Worm (Caenorhabditis elegans) whole organism, early embryonic: ENCODE data around the gene ttr-24.

Experiments used
- B0310.2 ChIP-seq: sonication (generic microtip); optimal IDR thresholded peaks from 2 replicates; lab custom pipeline; 2016; ENCODE audit warnings: mild to moderate bottlenecking, missing genetic modification characterization, missing compliant biosample characterization
- F13C5.2 ChIP-seq: sonication (generic microtip); optimal IDR thresholded peaks from 2 replicates; lab custom pipeline; 2017; ENCODE audit warnings: mild to moderate bottlenecking, missing genetic modification characterization, inconsistent platforms, missing compliant biosample characterization
- aly-1 ChIP-seq: sonication (generic microtip); optimal IDR thresholded peaks from 2 replicates; lab custom pipeline; 2016; ENCODE audit warnings: missing genetic modification characterization, missing compliant biosample characterization
- ama-1 ChIP-seq: fragments of 150-350 bp; optimal IDR thresholded peaks from 2 replicates; lab custom pipeline; 2014
- ceh-13 ChIP-seq: fragments of 200-800 bp; sonication (Bioruptor generic); optimal IDR thresholded peaks from 2 replicates; lab custom pipeline; 2018; ENCODE audit warnings: mild to moderate bottlenecking, missing genetic modification characterization, missing compliant biosample characterization
- ceh-36 ChIP-seq: sonication (generic microtip); optimal IDR thresholded peaks from 2 replicates; lab custom pipeline; 2016; ENCODE audit warnings: missing genetic modification characterization, inconsistent platforms, missing compliant biosample characterization
- ets-7 ChIP-seq: sonication (generic microtip); optimal IDR thresholded peaks from 2 replicates; lab custom pipeline; 2016; ENCODE audit warnings: missing genotype, missing genetic modification characterization, missing compliant biosample characterization
- flt-1 ChIP-seq: fragments of 200-800 bp; sonication (Bioruptor generic); IDR thresholded peaks from 2 replicates; pipeline ENCODE4 v1.3.6; 2022; ENCODE audit warnings: missing genetic modification characterization, missing compliant biosample characterization
- hmbx-1 ChIP-seq: sonication (generic microtip); optimal IDR thresholded peaks from 2 replicates; lab custom pipeline; 2016; ENCODE audit warnings: mild to moderate bottlenecking, missing genetic modification characterization, missing compliant biosample characterization
- hmg-4 ChIP-seq: fragments of 200-800 bp; sonication (Bioruptor generic); optimal IDR thresholded peaks from 2 replicates; lab custom pipeline; 2018; ENCODE audit warnings: mild to moderate bottlenecking, missing genetic modification characterization, missing compliant biosample characterization
- hnd-1 ChIP-seq: sonication (generic microtip); optimal IDR thresholded peaks from 2 replicates; lab custom pipeline; 2016; ENCODE audit warnings: missing genetic modification characterization, missing compliant biosample characterization
- pes-1 ChIP-seq: fragments of 200-800 bp; sonication (Bioruptor generic); IDR thresholded peaks from 2 replicates; pipeline ENCODE4 v1.3.6; 2022; ENCODE audit warnings: missing genetic modification reagents, missing genetic modification characterization, missing compliant biosample characterization
- scrt-1 ChIP-seq: fragments of 200-800 bp; sonication (Bioruptor generic); IDR thresholded peaks from 2 replicates; pipeline ENCODE4 v1.3.6; 2022; ENCODE audit warnings: missing genetic modification characterization, missing compliant biosample characterization
- sea-1 ChIP-seq: fragments of 200-800 bp; sonication (Bioruptor generic); conservative IDR thresholded peaks from 2 replicates; pipeline ENCODE4 v1.3.6; 2022; ENCODE audit warnings: missing genetic modification characterization, missing compliant biosample characterization
- tbx-11 ChIP-seq: fragments of 200-800 bp; sonication (Bioruptor generic); IDR thresholded peaks from 2 replicates; pipeline ENCODE4 v1.3.6; 2022; ENCODE audit warnings: missing genetic modification characterization, missing compliant biosample characterization
- tbx-37 ChIP-seq: fragments of 200-800 bp; sonication (Bioruptor generic); conservative IDR thresholded peaks from 2 replicates; pipeline ENCODE4 v1.3.6; 2022; ENCODE audit warnings: missing genetic modification reagents, missing genetic modification characterization, missing compliant biosample characterization
- tra-4 ChIP-seq: sonication (generic microtip); optimal IDR thresholded peaks from 2 replicates; lab custom pipeline; 2017; ENCODE audit warnings: missing genetic modification characterization, missing compliant biosample characterization

Gene ttr-24

ce11 chrV:18581393-18582113 lies 25.1 kb upstream of the ttr-24 start:
- no peak for TF ChIP-seq pes-1 (GFP tag; lab: Robert Waterston, UW)
- TF ChIP-seq ceh-36 (tag; lab: Kevin White, UChicago), result peak; percentile 84

DNA sequence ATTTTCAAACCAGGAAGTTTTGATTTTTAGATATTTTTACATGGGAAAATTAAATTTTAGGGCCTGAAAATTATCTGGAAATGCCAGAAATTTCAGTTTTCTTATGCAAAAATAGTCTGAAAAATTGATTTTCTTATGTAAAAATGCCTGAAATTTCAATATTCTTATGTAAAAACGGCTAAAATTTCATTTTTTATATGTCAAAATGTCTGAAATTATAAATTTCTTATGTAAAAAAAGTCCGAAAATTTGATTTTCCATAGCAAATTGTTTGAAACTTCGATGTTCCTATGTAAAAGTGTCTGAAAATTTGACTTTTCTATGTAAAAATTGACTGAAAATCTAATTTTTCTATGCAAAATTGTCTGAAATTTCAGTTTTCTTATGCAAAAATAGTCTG lies 23.2 kb upstream of the ttr-24 start, which contains the start of gene Y51A2D.13:
Gene Y51A2D.13, minus strand, starts transcription at position 101 of the 400 bp plus-strand sequence.
- TF ChIP-seq ama-1 (lab: Kevin White, UChicago), result no peak

DNA sequence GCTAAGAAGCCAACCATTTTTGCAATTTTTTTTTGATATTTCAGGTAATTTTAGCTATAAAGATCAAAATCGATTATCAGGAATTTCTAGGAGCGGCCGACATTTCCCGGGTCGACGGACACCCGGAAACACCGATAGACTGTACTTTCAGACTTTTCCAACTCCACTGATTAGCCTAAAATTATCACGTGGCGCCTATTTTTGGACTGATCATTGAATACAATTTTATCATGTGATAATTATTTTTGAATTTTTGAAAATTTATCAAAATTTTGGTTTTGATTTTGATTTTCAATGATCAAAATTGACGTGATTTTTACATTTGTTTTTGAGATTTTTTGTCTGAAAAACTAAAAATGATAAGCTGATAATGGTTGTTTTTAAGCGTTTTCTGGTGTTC lies 21.9 kb upstream of the ttr-24 start:
- TF ChIP-seq pes-1 (GFP tag; lab: Robert Waterston, UW) (no peak), ama-1 (lab: Kevin White, UChicago) (no peak), scrt-1 (GFP tag; lab: Robert Waterston, UW) (no peak), hmbx-1 (tag; lab: Kevin White, UChicago) (no peak), F13C5.2 (tag; lab: Kevin White, UChicago) (no peak), tbx-11 (GFP tag; lab: Robert Waterston, UW) (no peak)

ce11 chrV:18577458-18578078 lies 21.1 kb upstream of the ttr-24 start:
- no peak for TF ChIP-seq flt-1 (GFP tag; lab: Robert Waterston, UW)
- TF ChIP-seq sea-1 (GFP tag; lab: Robert Waterston, UW), result no peak
- TF ChIP-seq tbx-37, result no peak
- TF ChIP-seq F13C5.2 (tag; lab: Kevin White, UChicago), result no peak
- no peak for TF ChIP-seq hmbx-1 (tag; lab: Kevin White, UChicago)
- no peak for TF ChIP-seq pes-1 (GFP tag; lab: Robert Waterston, UW)
- TF ChIP-seq tra-4 (tag; lab: Kevin White, UChicago), result no peak
- no peak for TF ChIP-seq ceh-13
- TF ChIP-seq ama-1 (lab: Kevin White, UChicago), result no peak
- no peak for TF ChIP-seq hnd-1 (tag; lab: Kevin White, UChicago)
- no peak for TF ChIP-seq hmg-4 (GFP tag; lab: Kevin White, UChicago)
- no peak for TF ChIP-seq B0310.2 (tag; lab: Kevin White, UChicago)
- no peak for TF ChIP-seq aly-1 (tag; lab: Kevin White, UChicago)
- no peak for TF ChIP-seq ceh-36 (tag; lab: Kevin White, UChicago)
- TF ChIP-seq ets-7 (tag; lab: Kevin White, UChicago), result no peak
- TF ChIP-seq scrt-1 (GFP tag; lab: Robert Waterston, UW), result no peak
- TF ChIP-seq tbx-11 (GFP tag; lab: Robert Waterston, UW), result no peak

DNA sequence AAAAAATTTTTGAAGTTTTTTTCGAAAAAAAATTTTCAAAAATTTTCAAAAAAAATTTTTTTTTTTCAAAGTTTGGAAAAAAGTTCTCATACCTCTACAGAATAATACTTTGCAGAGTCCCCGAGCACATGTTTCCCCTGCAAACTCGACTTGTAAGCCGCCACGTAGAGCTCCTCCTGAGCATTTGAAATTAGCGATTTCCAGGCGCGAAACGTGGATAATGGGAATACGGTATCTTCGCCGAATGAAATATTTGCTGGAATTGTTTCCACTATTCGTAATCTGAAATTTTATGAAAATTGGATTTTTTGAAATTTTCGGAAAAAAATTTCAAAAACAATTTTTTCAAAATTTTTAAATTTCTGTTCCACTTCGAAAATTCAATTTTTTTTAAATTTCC lies 19.7 kb upstream of the ttr-24 start:
- TF ChIP-seq tbx-37 (no peak), B0310.2 (tag; lab: Kevin White, UChicago) (no peak), pes-1 (GFP tag; lab: Robert Waterston, UW) (no peak), hmbx-1 (tag; lab: Kevin White, UChicago) (no peak)

- TF ChIP-seq hmbx-1 (tag; lab: Kevin White, UChicago) (no peak), aly-1 (tag; lab: Kevin White, UChicago) (no peak), ama-1 (lab: Kevin White, UChicago) (no peak), tbx-11 (GFP tag; lab: Robert Waterston, UW) (no peak), pes-1 (GFP tag; lab: Robert Waterston, UW) (no peak), ceh-13 (no peak), hnd-1 (tag; lab: Kevin White, UChicago) (no peak), tbx-37 (no peak), sea-1 (GFP tag; lab: Robert Waterston, UW) (no peak), F13C5.2 (tag; lab: Kevin White, UChicago) (no peak), B0310.2 (tag; lab: Kevin White, UChicago) (no peak), scrt-1 (GFP tag; lab: Robert Waterston, UW) (no peak), ets-7 (tag; lab: Kevin White, UChicago) (no peak), hmg-4 (GFP tag; lab: Kevin White, UChicago) (no peak), flt-1 (GFP tag; lab: Robert Waterston, UW) (no peak), tra-4 (tag; lab: Kevin White, UChicago) (no peak)
These were observed 18.6 kb upstream of the ttr-24 start for ce11 chrV:18575084-18575483.

DNA sequence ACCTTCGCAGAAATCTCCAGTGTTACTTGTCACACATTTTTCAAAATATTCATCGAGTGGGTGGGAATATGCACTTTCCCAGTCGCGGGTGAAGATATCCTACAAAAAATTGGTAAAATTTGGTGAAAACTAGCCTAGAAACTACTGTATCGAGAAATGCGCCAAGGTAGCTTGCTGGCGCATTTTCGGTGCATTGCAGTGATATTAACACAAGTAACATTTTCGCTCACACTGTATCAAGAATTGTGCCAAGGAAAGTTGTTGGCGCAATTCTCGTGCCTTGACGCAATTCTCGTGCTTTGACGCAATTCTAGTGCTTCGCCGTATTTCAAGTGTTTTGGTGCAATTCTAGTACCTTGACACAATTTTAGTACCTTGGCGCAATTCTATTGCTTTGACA lies 16.8 kb upstream of the ttr-24 start:
- TF ChIP-seq F13C5.2 (tag; lab: Kevin White, UChicago), result no peak
- TF ChIP-seq ceh-36 (tag; lab: Kevin White, UChicago), result no peak
- no peak for TF ChIP-seq aly-1 (tag; lab: Kevin White, UChicago)
- TF ChIP-seq tbx-37, result no peak
- TF ChIP-seq sea-1 (GFP tag; lab: Robert Waterston, UW), result no peak
- TF ChIP-seq B0310.2 (tag; lab: Kevin White, UChicago), result no peak
- no peak for TF ChIP-seq tra-4 (tag; lab: Kevin White, UChicago)

- no peak for TF ChIP-seq F13C5.2 (tag; lab: Kevin White, UChicago)
- TF ChIP-seq ets-7 (tag; lab: Kevin White, UChicago), result no peak
- no peak for TF ChIP-seq hmg-4 (GFP tag; lab: Kevin White, UChicago)
- TF ChIP-seq flt-1 (GFP tag; lab: Robert Waterston, UW), result no peak
- TF ChIP-seq pes-1 (GFP tag; lab: Robert Waterston, UW), result no peak
- no peak for TF ChIP-seq scrt-1 (GFP tag; lab: Robert Waterston, UW)
- no peak for TF ChIP-seq ceh-13
- TF ChIP-seq tra-4 (tag; lab: Kevin White, UChicago), result no peak
- TF ChIP-seq tbx-11 (GFP tag; lab: Robert Waterston, UW), result no peak
- no peak for TF ChIP-seq hnd-1 (tag; lab: Kevin White, UChicago)
- TF ChIP-seq tbx-37, result no peak
These were observed 15.1 kb upstream of the ttr-24 start, which contains the start of gene Y51A2D.21 for ce11 chrV:18571533-18571932. Gene Y51A2D.21 (plus strand): TSS chrV:18571833.
